Worm (Caenorhabditis elegans) whole organism, L4 larva: ENCODE measurements around the gene cyp-42A1.

Experiments
- ama-1 ChIP-seq: fragments of 150-350 bp; optimal IDR thresholded peaks from 2 replicates; lab custom pipeline; 2014; ENCODE audit warnings: inconsistent platforms, mixed read lengths
- ces-1 ChIP-seq: fragments of 150-350 bp; sonication (generic microtip); optimal IDR thresholded peaks from 4 replicates; lab custom pipeline; 2014; ENCODE audit warnings: missing biosample characterization, missing genetic modification reagents, missing genetic modification characterization
- daf-12 ChIP-seq: fragments of 150-350 bp; optimal IDR thresholded peaks from 2 replicates; lab custom pipeline; 2014; ENCODE audit warnings: missing biosample characterization, missing genetic modification reagents, missing genetic modification characterization
- daf-16 ChIP-seq, 3 experiments: sonication (generic microtip); optimal IDR thresholded peaks; 2 replicates each; lab custom pipeline; 2016 to 2017; ENCODE audit warnings: missing genetic modification characterization in 3 of 3, missing genetic modification reagents in 3 of 3, mild to moderate bottlenecking in 2 of 3, missing compliant biosample characterization in 2 of 3, missing biosample characterization in 1 of 3, moderate library complexity in 1 of 3
- egl-43 ChIP-seq: fragments of 200-800 bp; sonication (Bioruptor generic); IDR thresholded peaks from 2 replicates; pipeline ENCODE4 v1.3.6; 2022; ENCODE audit warnings: missing genetic modification reagents, missing genetic modification characterization, missing compliant biosample characterization
- nhr-11 ChIP-seq: fragments of 150-350 bp; optimal IDR thresholded peaks from 2 replicates; lab custom pipeline; 2014; ENCODE audit warnings: missing biosample characterization, missing genetic modification characterization
- nhr-28 ChIP-seq: fragments of 150-350 bp; optimal IDR thresholded peaks from 2 replicates; lab custom pipeline; 2014; ENCODE audit warnings: missing biosample characterization, missing genetic modification characterization
- nhr-41 ChIP-seq: fragments of 200-800 bp; sonication (Bioruptor generic); IDR thresholded peaks from 2 replicates; pipeline ENCODE4 v1.3.6; 2022; ENCODE audit warnings: missing genetic modification reagents, missing genetic modification characterization, missing compliant biosample characterization
- nhr-77 ChIP-seq: fragments of 150-350 bp; optimal IDR thresholded peaks from 2 replicates; lab custom pipeline; 2014; ENCODE audit warnings: missing biosample characterization, missing genetic modification characterization
- set-16 ChIP-seq: fragments of 200-800 bp; sonication (Bioruptor generic); IDR thresholded peaks from 2 replicates; pipeline ENCODE4 v1.3.6; 2022; ENCODE audit warnings: missing genetic modification reagents, missing genetic modification characterization, missing compliant biosample characterization
- unc-62 ChIP-seq, 3 experiments: fragments of 150-350 bp in 1 of 3; sonication (generic microtip); optimal IDR thresholded peaks in 2 of 3; peaks in 1 of 3; 1 replicate in 1 of 3; 2 replicates in 2 of 3; lab custom pipeline; 2014 to 2017; ENCODE audit warnings: missing biosample characterization in 3 of 3, missing genetic modification characterization in 3 of 3, missing genetic modification reagents in 3 of 3, missing genotype in 1 of 3

ce11 chrV:18868517-18868916 is 43.3 kb upstream of the cyp-42A1 start:
- TF ChIP-seq daf-16 (GFP tag; optimal IDR thresholded peaks at IDR 0.05; lab: Kevin White, UChicago) (no peak), daf-16 (tag; optimal IDR thresholded peaks at IDR 0.05; lab: Kevin White, UChicago) (no peak), nhr-28 (peak; percentile 49), unc-62 (GFP tag; optimal IDR thresholded peaks at IDR 0.05 in 1 of 2; lab: Kevin White, UChicago) (no peak), unc-62 (tag; optimal IDR thresholded peaks at IDR 0.05; lab: Kevin White, UChicago) (no peak), set-16 (GFP tag; lab: Robert Waterston, UW) (no peak), nhr-77 (no peak), nhr-11 (no peak), nhr-41 (GFP tag; lab: Robert Waterston, UW) (no peak), ces-1 (GFP tag; lab: Kevin White, UChicago) (no peak), ama-1 (lab: Kevin White, UChicago) (no peak), egl-43 (GFP tag; lab: Robert Waterston, UW) (no peak), daf-12 (tag; lab: Kevin White, UChicago) (no peak)
